Fruit fly (Drosophila melanogaster) whole organism, pupa: ENCODE results near the gene CG34297.

Source experiments
- CG14655 ChIP-seq: fragments of 200-800 bp; sonication (Bioruptor generic); optimal IDR thresholded peaks from 3 replicates; lab custom pipeline; 2017; ENCODE audit warnings: mild to moderate bottlenecking, missing biosample characterization, missing genetic modification reagents, missing genetic modification characterization
- CG34367 ChIP-seq: fragments of 200-800 bp; sonication (Bioruptor generic); optimal IDR thresholded peaks from 2 replicates; lab custom pipeline; 2018; ENCODE audit warnings: missing biosample characterization, mild to moderate bottlenecking, missing genetic modification characterization
- CG4496 ChIP-seq: fragments of 200-800 bp; sonication (Bioruptor generic); IDR thresholded peaks from 3 replicates; pipeline ENCODE4 v1.3.6; 2022; ENCODE audit warnings: missing biosample characterization, missing genetic modification characterization

DNA sequence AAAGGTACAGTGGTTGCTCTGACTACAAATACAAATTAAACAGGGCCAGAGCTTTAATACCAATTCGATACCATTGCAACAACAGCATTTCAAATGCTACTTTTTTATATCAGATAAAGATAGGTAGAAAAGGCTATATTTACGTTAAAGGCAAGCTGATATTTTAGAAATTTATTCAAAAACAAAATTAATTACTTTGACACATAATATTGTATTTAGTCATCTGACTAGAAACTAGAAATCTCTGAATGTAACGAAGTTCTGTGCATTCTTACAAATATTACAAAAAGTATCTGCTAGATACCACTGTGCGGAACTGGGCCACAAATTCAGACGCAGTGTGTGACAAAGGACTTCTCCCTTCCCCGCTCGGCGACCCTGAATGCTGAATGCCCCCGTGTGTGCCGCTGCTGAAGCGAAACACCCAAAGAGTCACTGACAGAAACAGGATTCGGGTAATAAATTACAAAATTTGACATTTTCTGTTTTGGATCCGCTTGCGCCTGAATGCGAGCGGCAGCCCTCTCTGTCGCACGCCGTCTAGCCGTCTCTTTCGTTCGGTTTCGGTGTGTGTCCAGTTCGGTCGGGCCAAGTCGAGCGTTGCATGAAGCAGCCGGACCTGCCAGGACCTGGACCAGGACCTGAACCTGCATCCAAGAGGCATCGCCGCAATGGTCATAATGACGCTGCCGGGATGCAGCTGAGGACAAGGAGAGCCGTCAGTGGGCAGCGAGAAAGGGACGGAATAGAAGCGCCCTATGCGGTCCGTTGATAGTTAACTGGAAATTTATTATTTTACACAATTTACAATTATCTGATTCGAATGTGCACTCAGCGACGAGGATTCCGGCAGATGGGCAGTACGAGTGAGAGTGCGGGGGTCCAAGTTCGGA, 13.2 kb upstream of the CG34297 start:
- TF ChIP-seq CG14655 (GFP tag; lab: Kevin White, UChicago) (no peak), CG4496 (GFP tag; lab: Robert Waterston, UW) (no peak), CG34367 (peak; percentile 16)
